Worm (Caenorhabditis elegans): Measurements from ENCODE around the gene apx-1.

ce11 chrV:3241175-3241574 is 31.2 kb downstream of the apx-1 start, which contains the start of gene srj-11:
- TF ChIP-seq hsf-1 (GFP tag; IDR thresholded peaks at IDR 0.05): no peak
- TF ChIP-seq F52B5.7 (tag; optimal IDR thresholded peaks at IDR 0.05): no peak
- no peak for TF ChIP-seq unc-62 (GFP tag; optimal IDR thresholded peaks at IDR 0.05)
- TF ChIP-seq ceh-79 (tag; optimal IDR thresholded peaks at IDR 0.05): no peak
- no peak for TF ChIP-seq ztf-22 (GFP tag; optimal IDR thresholded peaks at IDR 0.05)
- no peak for TF ChIP-seq lin-35 (GFP tag; optimal IDR thresholded peaks at IDR 0.05)
